Fruit fly (Drosophila melanogaster) whole organism, adult: ENCODE results near the gene CG4880.

Source experiments
- CG11617 ChIP-seq: fragments of 200-800 bp; sonication (Bioruptor generic); optimal IDR thresholded peaks from 2 replicates; lab custom pipeline; 2017; ENCODE audit warnings: mild to moderate bottlenecking, missing biosample characterization, missing genetic modification reagents, missing genetic modification characterization
- CG12768 ChIP-seq: fragments of 200-800 bp; sonication (Bioruptor generic); optimal IDR thresholded peaks from 2 replicates; lab custom pipeline; 2017; ENCODE audit warnings: missing biosample characterization, missing genetic modification characterization, mild to moderate bottlenecking, moderate library complexity, missing genetic modification reagents
- CG7101 ChIP-seq: fragments of 200-800 bp; sonication (Bioruptor generic); optimal IDR thresholded peaks from 2 replicates; lab custom pipeline; 2018; ENCODE audit warnings: missing biosample characterization, mild to moderate bottlenecking, missing genetic modification characterization, moderate library complexity
- Crg-1 ChIP-seq: fragments of 200-800 bp; sonication (Bioruptor generic); optimal IDR thresholded peaks from 2 replicates; lab custom pipeline; 2016; ENCODE audit warnings: missing biosample characterization, missing genetic modification characterization
- Hr96 ChIP-seq: fragments of 200-800 bp; sonication (Bioruptor generic); optimal IDR thresholded peaks from 2 replicates; lab custom pipeline; 2016; ENCODE audit warnings: missing biosample characterization, missing genetic modification characterization
- kay ChIP-seq: fragments of 200-800 bp; sonication (Bioruptor generic); peaks from one replicate; lab custom pipeline; 2016; ENCODE audit warnings: missing biosample characterization, missing genetic modification characterization, borderline replicate concordance
- ovo ChIP-seq: fragments of 200-800 bp; sonication (Bioruptor generic); optimal IDR thresholded peaks from 2 replicates; lab custom pipeline; 2016; ENCODE audit warnings: missing biosample characterization, missing genetic modification characterization
- toe ChIP-seq: fragments of 200-800 bp; sonication (Bioruptor generic); optimal IDR thresholded peaks from 2 replicates; lab custom pipeline; 2016; ENCODE audit warnings: missing biosample characterization, missing genetic modification characterization

dm6 chrX:16932820-16933386 lies 46.3 kb downstream of the CG4880 start:
- TF ChIP-seq Hr96 (no peak), CG11617 (GFP tag; lab: Kevin White, UChicago) (no peak), ovo (GFP tag; lab: Kevin White, UChicago) (no peak), Crg-1 (GFP tag; lab: Kevin White, UChicago) (no peak), CG7101 (no peak), toe (GFP tag; lab: Kevin White, UChicago) (no peak), CG12768 (no peak), kay (GFP tag; lab: Kevin White, UChicago) (no peak)
